Fruit fly (Drosophila melanogaster): Measurements from ENCODE around the gene Ets21C.

Gene Ets21C

dm6 chr2L:521940-522632 is 30.6 kb downstream of the Ets21C start (continued):
- TF ChIP-seq trh (GFP tag; optimal IDR thresholded peaks at IDR 0.05) (peak; percentile 69), CG10654 (GFP tag; optimal IDR thresholded peaks at IDR 0.05) (peak; percentile 45), CG1233 (GFP tag; optimal IDR thresholded peaks at IDR 0.05) (peak; percentile 69), hb (GFP tag; IDR thresholded peaks at IDR 0.05; ENCODE audit: partially characterized antibody) (no peak), pita (GFP tag; optimal IDR thresholded peaks at IDR 0.05) (no peak), CG16813 (GFP tag; IDR thresholded peaks at IDR 0.05; ENCODE audit: partially characterized antibody) (no peak), CG2678 (tag; optimal IDR thresholded peaks at IDR 0.05) (peak; percentile 87), CG7928 (GFP tag; optimal IDR thresholded peaks at IDR 0.05) (no peak), run (tag; optimal IDR thresholded peaks at IDR 0.05) (peak; percentile 28), Dip2 (GFP tag; IDR thresholded peaks at IDR 0.05) (no peak), D (optimal IDR thresholded peaks at IDR 0.05) (no peak), D (GFP tag; optimal IDR thresholded peaks at IDR 0.05) (peak; percentile 82), CG10274 (GFP tag; optimal IDR thresholded peaks at IDR 0.05) (peak; percentile 71), CG15073 (GFP tag; optimal IDR thresholded peaks at IDR 0.05) (peak; percentile 32), H15 (GFP tag; IDR thresholded peaks at IDR 0.05) (peak; percentile 91), Atf-2 (GFP tag; optimal IDR thresholded peaks at IDR 0.05) (peak; percentile 34), Dbx (GFP tag; IDR thresholded peaks at IDR 0.05) (no peak), chm (GFP tag; IDR thresholded peaks at IDR 0.05) (peak; percentile 82), CG1603 (tag; optimal IDR thresholded peaks at IDR 0.05) (peak; percentile 95), bab2 (GFP tag; optimal IDR thresholded peaks at IDR 0.05) (no peak), CG5953 (GFP tag; IDR thresholded peaks at IDR 0.05) (peak; percentile 77), CG11696 (GFP tag; IDR thresholded peaks at IDR 0.05) (peak; percentile 53; the same call in 1 of the 2 replicates), Pdp1 (GFP tag; optimal IDR thresholded peaks at IDR 0.05) (peak; percentile 46 to 57), CG13894 (tag; optimal IDR thresholded peaks at IDR 0.05) (no peak), CG16815 (GFP tag; optimal IDR thresholded peaks at IDR 0.05) (peak; percentile 81), caup (GFP tag; optimal IDR thresholded peaks at IDR 0.05; ENCODE audit: severe bottlenecking) (peak; percentile 0), nmo (GFP tag; optimal IDR thresholded peaks at IDR 0.05) (peak; percentile 75), CG6791 (GFP tag; IDR thresholded peaks at IDR 0.05; ENCODE audit: partially characterized antibody) (no peak), ato (GFP tag; IDR thresholded peaks at IDR 0.05; ENCODE audit: partially characterized antibody) (no peak), da (GFP tag; optimal IDR thresholded peaks at IDR 0.05) (no peak), CG3847 (GFP tag; IDR thresholded peaks at IDR 0.05) (peak; percentile 31; the same call in 1 of the 2 replicates), Dfd (GFP tag; optimal IDR thresholded peaks at IDR 0.05) (no peak), tna (GFP tag; IDR thresholded peaks at IDR 0.05; ENCODE audit: partially characterized antibody) (no peak), Eip74EF (GFP tag; optimal IDR thresholded peaks at IDR 0.05) (peak in 1 of 2 experiments; percentile 39), BEAF-32 (GFP tag; optimal IDR thresholded peaks at IDR 0.05) (no peak), gce (GFP tag; IDR thresholded peaks at IDR 0.05) (peak; percentile 78; the same call in 2 of the 3 replicates), abd-A (tag; optimal IDR thresholded peaks at IDR 0.05) (peak; percentile 21), knrl (GFP tag; IDR thresholded peaks at IDR 0.05; ENCODE audit: partially characterized antibody) (no peak), B-H1 (GFP tag; IDR thresholded peaks at IDR 0.05) (peak; percentile 81), dm (GFP tag; optimal IDR thresholded peaks at IDR 0.05) (no peak), CG9932 (GFP tag; IDR thresholded peaks at IDR 0.05) (0 out of 2 replicates have a peak, but pooled peaks have one; percentile 13), btn (GFP tag; optimal IDR thresholded peaks at IDR 0.05) (no peak), maf-S (GFP tag; optimal IDR thresholded peaks at IDR 0.05) (peak; percentile 45), CG33557 (GFP tag; optimal IDR thresholded peaks at IDR 0.05) (peak; percentile 49), cg (GFP tag; optimal IDR thresholded peaks at IDR 0.05) (no peak), sc (optimal IDR thresholded peaks at IDR 0.05) (no peak), sc (GFP tag; optimal IDR thresholded peaks at IDR 0.05) (peak; percentile 73), CG12942 (GFP tag; optimal IDR thresholded peaks at IDR 0.05) (peak; percentile 60), Sin3A (optimal IDR thresholded peaks at IDR 0.05) (no peak)

Measured in whole organism, embryonic.